Fruit fly (Drosophila melanogaster) whole organism, embryonic: ENCODE results near the gene cv-c.

Source experiments
- Adf1 ChIP-seq: fragments of 200-800 bp; sonication (Bioruptor generic); IDR thresholded peaks from 2 replicates; pipeline ENCODE4 v1.3.6; 2022; ENCODE audit warnings: missing biosample characterization, missing genetic modification characterization
- B-H1 ChIP-seq: fragments of 200-800 bp; sonication (Bioruptor generic); IDR thresholded peaks from 3 replicates; pipeline ENCODE4 v1.3.6; 2022; ENCODE audit warnings: missing biosample characterization, missing genetic modification characterization
- B-H2 ChIP-seq: fragments of 200-800 bp; sonication (Bioruptor generic); optimal IDR thresholded peaks from 2 replicates; lab custom pipeline; 2018; ENCODE audit warnings: missing biosample characterization, mild to moderate bottlenecking, missing genetic modification characterization
- Bdp1 ChIP-seq: fragments of 200-800 bp; sonication (Bioruptor generic); optimal IDR thresholded peaks from 3 replicates; lab custom pipeline; 2016; ENCODE audit warnings: missing biosample characterization, missing genetic modification characterization
- CG11085 ChIP-seq: fragments of 200-800 bp; sonication (Bioruptor generic); IDR thresholded peaks from 2 replicates; pipeline ENCODE4 v1.3.6; 2022; ENCODE audit warnings: missing biosample characterization, missing genetic modification characterization
- CG11247 ChIP-seq: fragments of 200-800 bp; sonication (Bioruptor generic); IDR thresholded peaks from 2 replicates; pipeline ENCODE4 v1.3.6; 2022; ENCODE audit warnings: missing biosample characterization, missing genetic modification characterization
- CG12769 ChIP-seq: fragments of 200-800 bp; sonication (Bioruptor generic); optimal IDR thresholded peaks from 2 replicates; lab custom pipeline; 2019; ENCODE audit warnings: missing biosample characterization, mild to moderate bottlenecking, missing genetic modification characterization, moderate library complexity
- CG13123 ChIP-seq: fragments of 200-800 bp; sonication (Bioruptor generic); optimal IDR thresholded peaks from 2 replicates; lab custom pipeline; 2016; ENCODE audit warnings: missing biosample characterization, missing genetic modification characterization
- CG13424 ChIP-seq: fragments of 200-800 bp; sonication (Bioruptor generic); optimal IDR thresholded peaks from 2 replicates; lab custom pipeline; 2019; ENCODE audit warnings: missing biosample characterization, mild to moderate bottlenecking, missing genetic modification characterization, moderate library complexity
- CG13894 ChIP-seq: fragments of 200-800 bp; sonication (Bioruptor generic); optimal IDR thresholded peaks from 3 replicates; lab custom pipeline; 2018; ENCODE audit warnings: missing biosample characterization, mild to moderate bottlenecking, missing genetic modification characterization, moderate library complexity
- CG14014 ChIP-seq: fragments of 200-800 bp; sonication (Bioruptor generic); IDR thresholded peaks from 2 replicates; pipeline ENCODE4 v1.3.6; 2022; ENCODE audit warnings: missing biosample characterization, missing genetic modification characterization
- CG17802 ChIP-seq: fragments of 200-800 bp; sonication (Bioruptor generic); optimal IDR thresholded peaks from 2 replicates; lab custom pipeline; 2018; ENCODE audit warnings: missing biosample characterization, mild to moderate bottlenecking, missing genetic modification characterization, moderate library complexity
- CG18599 ChIP-seq: fragments of 200-800 bp; sonication (Bioruptor generic); optimal IDR thresholded peaks from 3 replicates; lab custom pipeline; 2017; ENCODE audit warnings: missing biosample characterization, missing genetic modification characterization, mild to moderate bottlenecking, moderate library complexity, missing genetic modification reagents
- CG2712 ChIP-seq: fragments of 200-800 bp; optimal IDR thresholded peaks from 3 replicates; lab custom pipeline; 2019; ENCODE audit warnings: missing biosample characterization, mild to moderate bottlenecking, missing genetic modification characterization, moderate library complexity
- CG32532 ChIP-seq: fragments of 200-800 bp; sonication (Bioruptor generic); IDR thresholded peaks from 2 replicates; pipeline ENCODE4 v1.3.6; 2022; ENCODE audit warnings: missing biosample characterization, missing genetic modification characterization
- CG34376 ChIP-seq: fragments of 200-800 bp; sonication (Bioruptor generic); optimal IDR thresholded peaks from 2 replicates; lab custom pipeline; 2018; ENCODE audit warnings: missing biosample characterization, mild to moderate bottlenecking, missing genetic modification characterization
- CG6689 ChIP-seq: fragments of 200-800 bp; sonication (Bioruptor generic); IDR thresholded peaks from 2 replicates; pipeline ENCODE4 v1.3.6; 2022; ENCODE audit warnings: missing biosample characterization, missing genetic modification characterization
- CG7357 ChIP-seq: fragments of 200-800 bp; sonication (Bioruptor generic); IDR thresholded peaks from 3 replicates; pipeline ENCODE4 v1.3.6; 2022; ENCODE audit warnings: missing biosample characterization, missing genetic modification characterization
- CG7839 ChIP-seq: fragments of 200-800 bp; sonication (Bioruptor generic); optimal IDR thresholded peaks from 3 replicates; lab custom pipeline; 2018; ENCODE audit warnings: missing biosample characterization, mild to moderate bottlenecking, missing genetic modification characterization, moderate library complexity
- CG8388 ChIP-seq: fragments of 200-800 bp; sonication (Bioruptor generic); optimal IDR thresholded peaks from 2 replicates; lab custom pipeline; 2019; ENCODE audit warnings: missing biosample characterization, mild to moderate bottlenecking, missing genetic modification characterization, moderate library complexity
- CrebB ChIP-seq: fragments of 200-800 bp; sonication (Bioruptor generic); optimal IDR thresholded peaks from 3 replicates; lab custom pipeline; 2018; ENCODE audit warnings: missing biosample characterization, mild to moderate bottlenecking, missing genetic modification characterization
- Fer3 ChIP-seq: fragments of 200-800 bp; sonication (Bioruptor generic); optimal IDR thresholded peaks from 2 replicates; lab custom pipeline; 2018; ENCODE audit warnings: missing biosample characterization, mild to moderate bottlenecking, missing genetic modification characterization, moderate library complexity
- HmgD ChIP-seq: fragments of 200-800 bp; sonication (Bioruptor generic); optimal IDR thresholded peaks from 3 replicates; lab custom pipeline; 2016; ENCODE audit warnings: missing biosample characterization, missing genetic modification characterization
- Hmr ChIP-seq: fragments of 200-800 bp; sonication (Bioruptor generic); optimal IDR thresholded peaks from 3 replicates; lab custom pipeline; 2017; ENCODE audit warnings: mild to moderate bottlenecking, missing biosample characterization, missing genetic modification reagents, missing genetic modification characterization
- Med ChIP-seq: fragments of 200-800 bp; sonication (Bioruptor generic); peaks from one replicate; lab custom pipeline; 2016; ENCODE audit warnings: missing biosample characterization, missing genetic modification characterization, mild to moderate bottlenecking, inconsistent platforms, moderate library complexity
- Mrtf ChIP-seq: fragments of 200-800 bp; sonication (Bioruptor generic); IDR thresholded peaks from 3 replicates; pipeline ENCODE4 v1.3.6; 2022; ENCODE audit warnings: missing biosample characterization, missing genetic modification characterization
- NFAT ChIP-seq: fragments of 200-800 bp; sonication (Bioruptor generic); IDR thresholded peaks from 2 replicates; pipeline ENCODE4 v1.3.6; 2022; ENCODE audit warnings: missing biosample characterization, missing genetic modification characterization
- Nf-YC ChIP-seq: fragments of 200-800 bp; optimal IDR thresholded peaks from 3 replicates; lab custom pipeline; 2019; ENCODE audit warnings: missing biosample characterization, mild to moderate bottlenecking, missing genetic modification characterization, moderate library complexity
- Spps ChIP-seq: fragments of 200-800 bp; sonication (Bioruptor generic); optimal IDR thresholded peaks from 2 replicates; lab custom pipeline; 2018; ENCODE audit warnings: missing biosample characterization, mild to moderate bottlenecking, missing genetic modification characterization
- ap ChIP-seq: fragments of 200-800 bp; sonication (Bioruptor generic); IDR thresholded peaks from 2 replicates; pipeline ENCODE4 v1.3.6; 2022; ENCODE audit warnings: missing biosample characterization, missing genetic modification characterization
- bab2 ChIP-seq: fragments of 200-800 bp; sonication (Bioruptor generic); optimal IDR thresholded peaks from 2 replicates; lab custom pipeline; 2016; ENCODE audit warnings: missing biosample characterization, missing genetic modification characterization
- caup ChIP-seq: fragments of 200-800 bp; sonication (Bioruptor generic); optimal IDR thresholded peaks from 3 replicates; lab custom pipeline; 2017; ENCODE audit warnings: missing biosample characterization, mild to moderate bottlenecking, missing genetic modification characterization, moderate library complexity; ENCODE audit not compliant: severe bottlenecking
- croc ChIP-seq: fragments of 200-800 bp; sonication (Bioruptor generic); conservative IDR thresholded peaks from 3 replicates; pipeline ENCODE4 v1.3.6; 2022; ENCODE audit warnings: missing biosample characterization, missing genetic modification characterization
- danr ChIP-seq: fragments of 200-800 bp; sonication (Bioruptor generic); IDR thresholded peaks from 2 replicates; pipeline ENCODE4 v1.3.6; 2022; ENCODE audit warnings: missing biosample characterization, missing genetic modification characterization
- dpn ChIP-seq, 2 experiments: fragments of 200-800 bp; sonication (Bioruptor generic); optimal IDR thresholded peaks; 3 replicates each; lab custom pipeline; 2016; ENCODE audit warnings: missing biosample characterization in 2 of 2, missing genetic modification characterization in 2 of 2
- dysf ChIP-seq: fragments of 200-800 bp; sonication (Bioruptor generic); IDR thresholded peaks from 3 replicates; pipeline ENCODE4 v1.3.6; 2022; ENCODE audit warnings: missing biosample characterization, missing genetic modification characterization
- ems ChIP-seq: fragments of 200-800 bp; sonication (Bioruptor generic); optimal IDR thresholded peaks from 3 replicates; lab custom pipeline; 2016; ENCODE audit warnings: missing biosample characterization, missing genetic modification characterization
- fd102C ChIP-seq: fragments of 200-800 bp; sonication (Bioruptor generic); optimal IDR thresholded peaks from 2 replicates; lab custom pipeline; 2018; ENCODE audit warnings: missing biosample characterization, mild to moderate bottlenecking, missing genetic modification characterization, moderate library complexity
- hkb ChIP-seq, 2 experiments: fragments of 200-800 bp in 1 of 2; fragments of >200 bp in 1 of 2; sonication (Bioruptor generic) in 1 of 2; IDR thresholded peaks in 1 of 2; optimal IDR thresholded peaks in 1 of 2; 2 replicates each; pipeline versions ENCODE4 v1.3.6 to Lab custom; 2017 to 2022; ENCODE audit warnings: missing biosample characterization in 1 of 2, missing genetic modification characterization in 1 of 2
- mld ChIP-seq: fragments of 200-800 bp; sonication (Bioruptor generic); IDR thresholded peaks from 3 replicates; pipeline ENCODE4 v1.3.6; 2022; ENCODE audit warnings: missing biosample characterization, missing genetic modification characterization; ENCODE audit not compliant: partially characterized antibody
- nerfin-1 ChIP-seq: fragments of 200-800 bp; sonication (Bioruptor generic); optimal IDR thresholded peaks from 3 replicates; lab custom pipeline; 2019; ENCODE audit warnings: missing biosample characterization, mild to moderate bottlenecking, missing genetic modification characterization, moderate library complexity
- nom ChIP-seq: fragments of 200-800 bp; sonication (Bioruptor generic); optimal IDR thresholded peaks from 2 replicates; lab custom pipeline; 2017; ENCODE audit warnings: missing biosample characterization, missing genetic modification characterization, mild to moderate bottlenecking, moderate library complexity, missing genetic modification reagents
- sc ChIP-seq, 3 experiments: fragments of >200 bp in 2 of 3; fragments of 200-800 bp in 1 of 3; sonication (Bioruptor generic) in 1 of 3; optimal IDR thresholded peaks; 2 replicates in 2 of 3; 3 replicates in 1 of 3; lab custom pipeline; 2017; ENCODE audit warnings: mild to moderate bottlenecking in 1 of 3, missing biosample characterization in 1 of 3, missing genetic modification characterization in 1 of 3, missing genetic modification reagents in 1 of 3
- scrt ChIP-seq: fragments of 200-800 bp; sonication (Bioruptor generic); optimal IDR thresholded peaks from 2 replicates; lab custom pipeline; 2018; ENCODE audit warnings: missing biosample characterization, mild to moderate bottlenecking, missing genetic modification characterization, moderate library complexity
- sim ChIP-seq: fragments of 200-800 bp; sonication (Bioruptor generic); IDR thresholded peaks from 2 replicates; pipeline ENCODE4 v1.3.6; 2022; ENCODE audit warnings: missing biosample characterization, missing genetic modification characterization
- sima ChIP-seq: fragments of 200-800 bp; sonication (Bioruptor generic); optimal IDR thresholded peaks from 2 replicates; lab custom pipeline; 2016; ENCODE audit warnings: missing biosample characterization, missing genetic modification characterization
- tin ChIP-seq: fragments of 200-800 bp; sonication (Bioruptor generic); optimal IDR thresholded peaks from 3 replicates; lab custom pipeline; 2016; ENCODE audit warnings: missing biosample characterization, missing genetic modification characterization
- twi ChIP-seq: fragments of 200-800 bp; optimal IDR thresholded peaks from 2 replicates; lab custom pipeline; 2019; ENCODE audit warnings: missing biosample characterization, mild to moderate bottlenecking, missing genetic modification characterization, moderate library complexity
- z ChIP-seq: fragments of 200-800 bp; sonication (Bioruptor generic); IDR thresholded peaks from 3 replicates; pipeline ENCODE4 v1.3.6; 2022; ENCODE audit warnings: missing biosample characterization, missing genetic modification characterization

cv-c gene

dm6 chr3R:14353733-14354152 lies 127.8 kb downstream of the cv-c start (continued):
- TF ChIP-seq CG17802 (tag; lab: Kevin White, UChicago) (peak; percentile 25), CrebB (tag; lab: Kevin White, UChicago) (no peak), B-H1 (peak; percentile 62; the same call in 2 of the 3 replicates), z (GFP tag; lab: Robert Waterston, UW) (no peak), CG6689 (GFP tag; lab: Robert Waterston, UW) (peak; percentile 75), Hmr (peak; percentile 75), Bdp1 (GFP tag; lab: Kevin White, UChicago) (no peak), tin (peak; percentile 49), Mrtf (GFP tag; lab: Robert Waterston, UW) (no peak), fd102C (GFP tag; lab: Kevin White, UChicago) (no peak), CG12769 (tag; lab: Kevin White, UChicago) (no peak), hkb (optimal IDR thresholded peaks at IDR 0.05; lab: Kevin White, UChicago) (no peak), hkb (GFP tag; IDR thresholded peaks at IDR 0.05; lab: Robert Waterston, UW) (peak; percentile 77), nerfin-1 (peak; percentile 57), Spps (tag; lab: Kevin White, UChicago) (peak; percentile 48), CG11247 (GFP tag; lab: Robert Waterston, UW) (peak; percentile 58; the same call in 1 of the 2 replicates), Fer3 (tag; lab: Kevin White, UChicago) (peak; percentile 70), mld (GFP tag; lab: Robert Waterston, UW) (no peak), Nf-YC (tag; lab: Kevin White, UChicago) (peak; percentile 48), CG7357 (peak; percentile 64; the same call in 1 of the 3 replicates), Adf1 (GFP tag; lab: Robert Waterston, UW) (no peak; the same call in 1 of the 2 replicates), CG7839 (tag; lab: Kevin White, UChicago) (peak; percentile 83), sima (GFP tag; lab: Kevin White, UChicago) (no peak), CG11085 (GFP tag; lab: Robert Waterston, UW) (0 out of 2 replicates have a peak, but pooled peaks have one; percentile 21), CG13123 (GFP tag; lab: Kevin White, UChicago) (peak; percentile 0), croc (GFP tag; lab: Robert Waterston, UW) (peak; percentile 62; the same call in 1 of the 3 replicates), CG18599 (GFP tag; lab: Kevin White, UChicago) (peak; percentile 87), Med (peak; percentile 58), sim (peak; percentile 18; the same call in 1 of the 2 replicates), sc (optimal IDR thresholded peaks at IDR 0.05; lab: Kevin White, UChicago) (no peak), sc (GFP tag; optimal IDR thresholded peaks at IDR 0.05; lab: Kevin White, UChicago) (peak; percentile 38), NFAT (GFP tag; lab: Robert Waterston, UW) (no peak), nom (GFP tag; lab: Kevin White, UChicago) (peak; percentile 87), bab2 (no peak), HmgD (GFP tag; lab: Kevin White, UChicago) (no peak), CG14014 (GFP tag; lab: Robert Waterston, UW) (0 out of 2 replicates have a peak, but pooled peaks have one; percentile 38), CG2712 (tag; lab: Kevin White, UChicago) (peak; percentile 88), CG13894 (tag; lab: Kevin White, UChicago) (peak; percentile 36), ap (GFP tag; lab: Robert Waterston, UW) (peak; percentile 36; the same call in 1 of the 2 replicates), caup (GFP tag; lab: Kevin White, UChicago) (peak; percentile 72), ems (GFP tag; lab: Kevin White, UChicago) (no peak), scrt (peak; percentile 76), danr (GFP tag; lab: Robert Waterston, UW) (peak; percentile 68; the same call in 1 of the 2 replicates), twi (tag; lab: Kevin White, UChicago) (peak; percentile 21), B-H2 (GFP tag; lab: Kevin White, UChicago) (no peak), CG13424 (tag; lab: Kevin White, UChicago) (peak; percentile 71), dysf (GFP tag; lab: Robert Waterston, UW) (peak; percentile 81; the same call in 2 of the 3 replicates), dpn (GFP tag; optimal IDR thresholded peaks at IDR 0.05; lab: Kevin White, UChicago) (peak in 1 of 2 experiments; percentile 38), CG32532 (peak; percentile 69), CG8388 (GFP tag; lab: Kevin White, UChicago) (peak; percentile 72), CG34376 (GFP tag; lab: Kevin White, UChicago) (peak; percentile 50)
